Worm (Caenorhabditis elegans): ENCODE measurements around the gene hsp-60.

Gene hsp-60

DNA sequence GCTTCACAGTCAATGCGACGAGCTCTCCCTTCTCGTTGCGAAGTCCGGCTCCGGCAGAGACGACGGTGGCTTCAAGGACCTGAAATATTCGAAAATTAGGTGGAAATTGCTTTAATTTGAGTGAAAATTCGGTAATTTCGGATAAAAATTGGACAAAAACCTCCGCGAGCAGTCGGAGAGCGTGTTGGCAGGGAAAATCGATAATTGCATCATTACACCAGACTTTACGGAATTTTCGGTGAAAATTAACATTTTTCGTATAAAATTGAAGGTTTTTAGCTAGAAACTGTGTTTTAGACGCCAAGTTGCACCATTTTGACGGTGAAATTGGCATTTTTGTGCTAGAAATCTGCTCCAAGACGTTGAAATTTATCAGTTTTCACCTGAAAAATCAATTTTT, 1.2 kb upstream of the hsp-60 start:
- TF ChIP-seq nfya-1 (tag; optimal IDR thresholded peaks at IDR 0.05; ENCODE audit: insufficient read depth) (no peak), ama-1 (optimal IDR thresholded peaks at IDR 0.05) (peak; percentile 7)

DNA sequence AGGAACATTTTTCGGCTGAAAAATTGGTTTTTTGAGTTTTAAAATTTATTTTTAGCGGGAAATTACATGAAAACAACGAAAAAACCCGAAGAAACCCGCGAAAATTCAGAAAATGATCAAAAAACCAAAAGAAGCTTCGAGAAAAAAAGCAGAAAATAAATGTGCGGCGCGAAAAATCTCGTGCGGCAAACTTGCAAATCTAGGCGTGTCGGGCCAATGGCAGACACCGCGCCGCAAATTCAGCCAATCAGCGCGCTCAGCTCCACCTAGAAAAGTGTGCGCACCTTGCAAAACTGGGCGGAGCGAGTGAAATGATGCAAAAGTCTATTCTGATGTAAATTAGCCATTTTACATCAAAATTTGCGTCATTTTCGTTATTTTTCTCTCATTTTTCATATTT, 627 bp upstream of the hsp-60 start, which contains the start of gene Y22D7AL.10:
Y22D7AL.10 (minus strand) TSS at position 15 of the 400 bp plus-strand sequence.
- TF ChIP-seq elt-3 (tag; optimal IDR thresholded peaks at IDR 0.05) (peak in 2 of 3 experiments; percentile 4 to 47), ceh-28 (tag; optimal IDR thresholded peaks at IDR 0.05) (peak; percentile 95), snpc-4 (tag; optimal IDR thresholded peaks at IDR 0.05) (peak; percentile 79), egl-27 (tag; optimal IDR thresholded peaks at IDR 0.05) (peak; percentile 55), pqm-1 (tag; optimal IDR thresholded peaks at IDR 0.05) (peak; percentile 66), lin-15B (tag; optimal IDR thresholded peaks at IDR 0.05) (peak; percentile 99), nhr-25 (tag; optimal IDR thresholded peaks at IDR 0.05) (peak; percentile 94), tbx-2 (tag; optimal IDR thresholded peaks at IDR 0.05) (peak; percentile 96), nhr-28 (tag; optimal IDR thresholded peaks at IDR 0.05) (no peak), nhr-237 (tag; optimal IDR thresholded peaks at IDR 0.05) (no peak), R02D3.7 (tag; optimal IDR thresholded peaks at IDR 0.05) (peak; percentile 89), nhr-43 (tag; optimal IDR thresholded peaks at IDR 0.05; ENCODE audit: poor library complexity, severe bottlenecking) (peak; percentile 99), eor-1 (tag; optimal IDR thresholded peaks at IDR 0.05) (peak in 1 of 2 experiments; percentile 47), fkh-2 (tag; optimal IDR thresholded peaks at IDR 0.05) (peak; percentile 77), nhr-12 (tag; optimal IDR thresholded peaks at IDR 0.05) (no peak), sea-2 (GFP tag; optimal IDR thresholded peaks at IDR 0.05) (no peak), ztf-11 (tag; optimal IDR thresholded peaks at IDR 0.05) (no peak), nfya-1 (tag; optimal IDR thresholded peaks at IDR 0.05; ENCODE audit: insufficient read depth) (peak; percentile 100), egl-5 (tag; optimal IDR thresholded peaks at IDR 0.05) (peak; percentile 93), pha-4 (tag; optimal IDR thresholded peaks at IDR 0.05) (peak; percentile 94), ama-1 (optimal IDR thresholded peaks at IDR 0.05) (peak; percentile 18), lin-39 (tag; optimal IDR thresholded peaks at IDR 0.05) (peak; percentile 98), elt-2 (tag; optimal IDR thresholded peaks at IDR 0.05) (peak; percentile 88), nhr-76 (tag; optimal IDR thresholded peaks at IDR 0.05) (peak; percentile 78), ceh-16 (tag; optimal IDR thresholded peaks at IDR 0.05) (peak; percentile 64), fkh-10 (GFP tag; optimal IDR thresholded peaks at IDR 0.05) (peak; percentile 96), ceh-9 (tag; optimal IDR thresholded peaks at IDR 0.05) (no peak), elt-1 (tag; optimal IDR thresholded peaks at IDR 0.05) (peak; percentile 71), ceh-82 (tag; optimal IDR thresholded peaks at IDR 0.05) (peak; percentile 86), hmg-11 (tag; optimal IDR thresholded peaks at IDR 0.05) (peak; percentile 95), unc-62 (GFP tag; optimal IDR thresholded peaks at IDR 0.05) (peak; percentile 83), mdl-1 (tag; optimal IDR thresholded peaks at IDR 0.05) (peak; percentile 54), ZK546.5 (tag; optimal IDR thresholded peaks at IDR 0.05) (peak; percentile 68), unc-39 (tag; optimal IDR thresholded peaks at IDR 0.05) (no peak), nhr-11 (tag; optimal IDR thresholded peaks at IDR 0.05) (peak; percentile 83), nhr-77 (tag; optimal IDR thresholded peaks at IDR 0.05) (peak; percentile 81), nhr-67 (tag; optimal IDR thresholded peaks at IDR 0.05) (peak; percentile 62), aly-2 (tag; optimal IDR thresholded peaks at IDR 0.05) (peak; percentile 90), daf-12 (tag; optimal IDR thresholded peaks at IDR 0.05) (peak; percentile 54), fos-1 (tag; optimal IDR thresholded peaks at IDR 0.05) (peak; percentile 49), lsy-12 (tag; optimal IDR thresholded peaks at IDR 0.05) (peak; percentile 99), nhr-23 (tag; optimal IDR thresholded peaks at IDR 0.05) (peak; percentile 97), ztf-4 (tag; optimal IDR thresholded peaks at IDR 0.05) (peak; percentile 82), zag-1 (tag; optimal IDR thresholded peaks at IDR 0.05) (peak; percentile 86), mml-1 (tag; optimal IDR thresholded peaks at IDR 0.05) (no peak), skn-1 (tag; optimal IDR thresholded peaks at IDR 0.05) (peak; percentile 94), jun-1 (tag; optimal IDR thresholded peaks at IDR 0.05) (peak; percentile 96)

Data from whole organism, L3 larva.